Worm (Caenorhabditis elegans): ENCODE results near the gene K08D8.1.

K08D8.1 gene

DNA sequence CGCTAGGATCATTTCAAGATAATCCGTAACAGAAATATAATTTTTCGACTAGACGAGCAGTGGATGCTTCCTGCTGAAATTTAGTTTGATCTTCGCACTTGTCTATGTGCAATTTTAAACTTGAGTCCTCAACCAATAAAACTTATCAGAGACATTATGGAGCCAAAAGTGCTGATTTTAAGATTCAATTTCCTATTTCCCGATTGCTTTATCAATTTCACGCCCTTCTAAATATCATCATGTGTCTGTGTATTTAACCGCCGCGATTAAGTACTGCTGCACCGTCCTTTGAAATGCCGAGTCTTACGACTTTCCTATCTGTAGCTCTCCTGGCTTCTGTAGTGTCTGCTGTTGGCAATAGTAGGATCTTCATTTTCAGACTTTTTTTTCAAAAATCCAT lies 28.7 kb downstream of the K08D8.1 start, which contains the start of gene C32H11.4:
Gene C32H11.4 (plus strand): TSS at position 238 of the 400 bp plus-strand sequence.
- TF ChIP-seq nhr-80 (tag; optimal IDR thresholded peaks at IDR 0.05) (peak; percentile 32), lir-1 (GFP tag; conservative IDR thresholded peaks at IDR 0.05) (no peak), F37B4.10 (GFP tag; IDR thresholded peaks at IDR 0.05) (no peak), let-526 (GFP tag; IDR thresholded peaks at IDR 0.05) (no peak), lin-54 (GFP tag; optimal IDR thresholded peaks at IDR 0.05) (no peak)

- TF ChIP-seq bed-1 (GFP tag; IDR thresholded peaks at IDR 0.05) = 0 out of 2 replicates have a peak, but pooled peaks have one; percentile 34
- no peak for TF ChIP-seq D2030.7 (GFP tag; IDR thresholded peaks at IDR 0.05)
- TF ChIP-seq let-607 (tag; optimal IDR thresholded peaks at IDR 0.05) = no peak
- TF ChIP-seq ztf-18 (tag; optimal IDR thresholded peaks at IDR 0.05) = no peak
- no peak for TF ChIP-seq C17E4.6 (GFP tag; IDR thresholded peaks at IDR 0.05)
- TF ChIP-seq madf-3 (GFP tag; IDR thresholded peaks at IDR 0.05) = no peak
- no peak for TF ChIP-seq nfyb-1 (GFP tag; IDR thresholded peaks at IDR 0.05)
Measured at ce11 chrIV:12924332-12924731, 32.0 kb downstream of the K08D8.1 start, which contains the start of gene srlf-4. Gene srlf-4, minus strand, starts transcription at chrIV:12924432.

DNA sequence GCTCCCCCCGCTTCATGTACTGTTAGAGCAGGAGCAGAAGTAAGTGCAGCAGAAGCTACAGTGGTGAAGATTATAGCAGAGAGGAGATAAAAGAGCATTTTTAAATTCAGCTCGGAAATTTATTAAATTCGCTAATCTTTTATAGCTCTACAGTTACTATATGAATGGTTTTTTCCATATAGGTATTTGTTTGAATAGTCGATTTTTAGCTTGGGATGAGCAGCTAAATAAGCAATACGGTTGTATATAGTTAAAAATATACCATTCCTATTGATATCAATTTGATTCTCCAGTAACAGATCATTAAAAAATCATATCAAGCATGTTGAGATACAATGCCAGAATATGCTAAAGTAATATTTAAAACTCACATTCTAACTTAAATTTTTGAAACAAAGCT lies 34.3 kb downstream of the K08D8.1 start, which contains the start of gene srlf-5:
Gene srlf-5 (minus strand): TSS at position 101 of the 400 bp plus-strand sequence.
- TF ChIP-seq tbp1 (GFP tag; optimal IDR thresholded peaks at IDR 0.05) = no peak
- no peak for TF ChIP-seq egrh-3 (GFP tag; IDR thresholded peaks at IDR 0.05)
- TF ChIP-seq bed-1 (GFP tag; IDR thresholded peaks at IDR 0.05) = no peak
- no peak for TF ChIP-seq attf-6 (GFP tag; IDR thresholded peaks at IDR 0.05)
- TF ChIP-seq lsl-1 (GFP tag; optimal IDR thresholded peaks at IDR 0.05) = no peak
- TF ChIP-seq K11D2.4 (GFP tag; IDR thresholded peaks at IDR 0.05) = no peak
- no peak for TF ChIP-seq B0035.1 (tag; optimal IDR thresholded peaks at IDR 0.05)
- no peak for TF ChIP-seq bed-2 (GFP tag; IDR thresholded peaks at IDR 0.05)
- no peak for TF ChIP-seq atf-7 (tag; optimal IDR thresholded peaks at IDR 0.05)
- TF ChIP-seq F55B11.4 (tag; optimal IDR thresholded peaks at IDR 0.05; ENCODE audit: borderline replicate concordance, insufficient read depth) = no peak
- no peak for TF ChIP-seq hsf-1 (GFP tag; IDR thresholded peaks at IDR 0.05)
- no peak for TF ChIP-seq madf-6 (GFP tag; IDR thresholded peaks at IDR 0.05)

DNA sequence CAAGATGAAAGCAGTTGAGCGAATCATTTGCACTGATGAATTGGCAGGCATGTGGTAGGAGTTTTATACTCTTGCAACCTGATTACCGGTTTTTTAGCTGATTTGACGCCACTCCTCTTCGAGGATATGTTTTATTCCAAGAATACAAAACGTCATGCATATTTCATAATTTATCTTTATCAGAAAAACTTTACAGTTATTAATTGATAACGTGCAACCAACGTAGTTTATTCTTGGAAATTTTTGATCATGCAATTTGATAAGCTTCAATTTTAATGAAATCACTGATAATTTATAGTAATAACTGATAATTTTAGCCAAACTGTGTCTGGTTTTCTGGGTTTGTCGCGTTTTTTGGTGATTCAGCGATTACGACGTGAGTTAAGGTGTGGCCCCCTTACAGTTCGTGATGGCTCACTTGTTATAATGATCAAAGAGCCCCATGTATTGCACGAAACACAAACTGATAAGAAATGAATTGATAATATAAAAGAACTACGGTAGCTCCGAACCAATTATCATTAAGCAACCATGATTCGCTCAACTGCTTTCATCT lies 44.0 kb downstream of the K08D8.1 start, which contains the start of the genes cld-1 and dod-21:
Gene cld-1 (minus strand): TSS at position 51 of the 556 bp plus-strand sequence.
Gene dod-21 (plus strand): TSS at position 518 of the 556 bp plus-strand sequence.
- TF ChIP-seq nhr-80 (tag; optimal IDR thresholded peaks at IDR 0.05) (peak; percentile 69), ceh-100 (GFP tag; IDR thresholded peaks at IDR 0.05) (no peak), nfyb-1 (GFP tag; IDR thresholded peaks at IDR 0.05) (peak; percentile 78)

ce11 chrIV:12941254-12941653 lies 49.0 kb downstream of the K08D8.1 start, which contains the start of gene dod-24:
Gene dod-24, minus strand, starts transcription at chrIV:12941354.
- TF ChIP-seq B0261.1 (tag; optimal IDR thresholded peaks at IDR 0.05) (no peak), egrh-3 (GFP tag; IDR thresholded peaks at IDR 0.05) (no peak), ZK185.1 (tag; optimal IDR thresholded peaks at IDR 0.05; ENCODE audit: poor library complexity, severe bottlenecking) (no peak), egl-44 (GFP tag; IDR thresholded peaks at IDR 0.05) (no peak), egl-18 (GFP tag; IDR thresholded peaks at IDR 0.05) (no peak), him-1 (tag; optimal IDR thresholded peaks at IDR 0.05) (no peak), F57A8.1 (GFP tag; optimal IDR thresholded peaks at IDR 0.05) (no peak)

All from whole organism, young adult.